Fruit fly (Drosophila melanogaster): ENCODE measurements around the gene CG2006.

DNA sequence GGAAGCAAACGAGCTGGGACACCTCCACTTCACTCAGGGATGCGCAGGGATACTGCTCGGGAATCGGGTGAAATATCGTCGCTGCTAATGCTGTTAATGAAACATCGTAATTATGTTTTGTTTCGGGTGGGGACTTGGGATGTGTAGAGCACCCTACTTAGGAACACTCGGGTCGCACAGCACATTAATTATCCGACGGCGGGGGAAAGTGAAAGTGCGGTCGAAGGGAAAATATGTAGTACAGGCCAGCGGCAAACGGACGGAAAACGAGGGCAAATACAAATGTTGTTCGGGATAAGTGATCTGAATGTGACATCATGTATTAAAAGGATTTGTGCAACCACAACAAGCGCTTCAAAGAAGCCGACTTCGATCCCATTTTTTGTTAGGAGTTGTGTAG, 22.2 kb downstream of the CG2006 start:
- TF ChIP-seq CG9139 (GFP tag; optimal IDR thresholded peaks at IDR 0.05) (no peak), fkh (GFP tag; optimal IDR thresholded peaks at IDR 0.05) (no peak), OdsH (GFP tag; optimal IDR thresholded peaks at IDR 0.05) (no peak), CG8319 (GFP tag; optimal IDR thresholded peaks at IDR 0.05) (no peak), Ets21C (GFP tag; optimal IDR thresholded peaks at IDR 0.05) (no peak)

All from whole organism, prepupa.